Worm (Caenorhabditis elegans) whole organism, mixed stage, embryonic: Measurements from ENCODE around the gene irld-12.

ENCODE experiments used
- M03D4.4 ChIP-seq: sonication (generic microtip); optimal IDR thresholded peaks from 2 replicates; lab custom pipeline; 2017; ENCODE audit warnings: mild to moderate bottlenecking, missing genetic modification characterization, missing compliant biosample characterization
- bed-3 ChIP-seq: fragments of 200-800 bp; sonication (Bioruptor generic); optimal IDR thresholded peaks from 3 replicates; lab custom pipeline; 2018; ENCODE audit warnings: mild to moderate bottlenecking, missing genetic modification characterization, moderate library complexity, missing compliant biosample characterization
- ceh-39 ChIP-seq: fragments of 150-350 bp; optimal IDR thresholded peaks from 2 replicates; lab custom pipeline; 2014; ENCODE audit warnings: missing biosample characterization, missing genetic modification characterization
- ceh-43 ChIP-seq: fragments of 200-800 bp; sonication (Bioruptor generic); optimal IDR thresholded peaks from 2 replicates; lab custom pipeline; 2018; ENCODE audit warnings: mild to moderate bottlenecking, missing genetic modification characterization, moderate library complexity, missing compliant biosample characterization
- ceh-83 ChIP-seq: fragments of 200-800 bp; sonication (Bioruptor generic); optimal IDR thresholded peaks from 2 replicates; lab custom pipeline; 2018; ENCODE audit warnings: mild to moderate bottlenecking, missing genetic modification characterization, missing compliant biosample characterization
- ces-1 ChIP-seq: fragments of 150-350 bp; optimal IDR thresholded peaks from 2 replicates; lab custom pipeline; 2014; ENCODE audit warnings: missing biosample characterization, missing genetic modification reagents, missing genetic modification characterization
- cnd-1 ChIP-seq: fragments of 200-800 bp; sonication (Bioruptor generic); optimal IDR thresholded peaks from 2 replicates; lab custom pipeline; 2018; ENCODE audit warnings: mild to moderate bottlenecking, missing genetic modification characterization, missing compliant biosample characterization
- drap-1 ChIP-seq: fragments of 200-800 bp; sonication (Bioruptor generic); optimal IDR thresholded peaks from 3 replicates; lab custom pipeline; 2018; ENCODE audit warnings: mild to moderate bottlenecking, missing genetic modification characterization, missing compliant biosample characterization
- elt-1 ChIP-seq: sonication (generic microtip); optimal IDR thresholded peaks from 2 replicates; lab custom pipeline; 2017; ENCODE audit warnings: missing genetic modification characterization, mild to moderate bottlenecking, missing compliant biosample characterization, antibody characterized with exemption, moderate library complexity, borderline replicate concordance; ENCODE audit not compliant: insufficient read depth
- elt-3 ChIP-seq: fragments of 150-350 bp; optimal IDR thresholded peaks from 2 replicates; lab custom pipeline; 2014; ENCODE audit warnings: missing biosample characterization, missing genetic modification characterization
- flh-1 ChIP-seq: fragments of 200-800 bp; sonication (Bioruptor generic); optimal IDR thresholded peaks from 2 replicates; lab custom pipeline; 2018; ENCODE audit warnings: mild to moderate bottlenecking, missing genetic modification characterization, moderate library complexity, missing compliant biosample characterization
- ham-2 ChIP-seq: fragments of 200-800 bp; sonication (Bioruptor generic); optimal IDR thresholded peaks from 2 replicates; lab custom pipeline; 2018; ENCODE audit warnings: mild to moderate bottlenecking, missing genetic modification characterization, missing compliant biosample characterization
- hlh-1 ChIP-seq: fragments of 150-350 bp; optimal IDR thresholded peaks from 2 replicates; lab custom pipeline; 2014; ENCODE audit warnings: missing biosample characterization, missing genetic modification reagents, missing genetic modification characterization
- lin-13 ChIP-seq: fragments of 150-350 bp; optimal IDR thresholded peaks from 2 replicates; lab custom pipeline; 2014; ENCODE audit warnings: missing biosample characterization, missing genetic modification characterization
- lin-32 ChIP-seq: fragments of 200-800 bp; sonication (Bioruptor generic); optimal IDR thresholded peaks from 2 replicates; lab custom pipeline; 2018; ENCODE audit warnings: mild to moderate bottlenecking, missing genetic modification characterization, missing compliant biosample characterization
- lsy-2 ChIP-seq: fragments of 150-350 bp; optimal IDR thresholded peaks from 2 replicates; lab custom pipeline; 2014; ENCODE audit warnings: missing biosample characterization, missing genetic modification characterization
- mab-5 ChIP-seq: fragments of 150-350 bp; optimal IDR thresholded peaks from 2 replicates; lab custom pipeline; 2014; ENCODE audit warnings: missing biosample characterization, missing genetic modification characterization
- mep-1 ChIP-seq: fragments of 150-350 bp; optimal IDR thresholded peaks from 2 replicates; lab custom pipeline; 2017; ENCODE audit warnings: missing biosample characterization, missing genetic modification reagents, missing genetic modification characterization, inconsistent platforms
- mls-2 ChIP-seq: sonication (generic microtip); optimal IDR thresholded peaks from 2 replicates; lab custom pipeline; 2016; ENCODE audit warnings: mild to moderate bottlenecking, missing genetic modification characterization, moderate library complexity, missing compliant biosample characterization
- nhr-12 ChIP-seq: fragments of 150-350 bp; optimal IDR thresholded peaks from 2 replicates; lab custom pipeline; 2014; ENCODE audit warnings: missing biosample characterization, missing genetic modification characterization
- nhr-2 ChIP-seq: fragments of 150-350 bp; optimal IDR thresholded peaks from 2 replicates; lab custom pipeline; 2014; ENCODE audit warnings: missing biosample characterization, missing genetic modification characterization
- nhr-237 ChIP-seq: fragments of 150-350 bp; optimal IDR thresholded peaks from 2 replicates; lab custom pipeline; 2014; ENCODE audit warnings: missing biosample characterization, missing genetic modification characterization
- nhr-28 ChIP-seq: fragments of 150-350 bp; optimal IDR thresholded peaks from 2 replicates; lab custom pipeline; 2014; ENCODE audit warnings: missing biosample characterization, missing genetic modification characterization
- nhr-76 ChIP-seq: sonication (generic microtip); optimal IDR thresholded peaks from 2 replicates; lab custom pipeline; 2017; ENCODE audit warnings: missing biosample characterization, missing genetic modification characterization
- pha-4 ChIP-seq: fragments of 150-350 bp; optimal IDR thresholded peaks from 2 replicates; lab custom pipeline; 2018; ENCODE audit warnings: missing biosample characterization, missing genetic modification reagents, missing genetic modification characterization
- sem-2 ChIP-seq: fragments of 200-800 bp; sonication (Bioruptor generic); optimal IDR thresholded peaks from 2 replicates; lab custom pipeline; 2018; ENCODE audit warnings: mild to moderate bottlenecking, missing genetic modification characterization, missing compliant biosample characterization
- snpc-4 ChIP-seq: fragments of 150-350 bp; optimal IDR thresholded peaks from 2 replicates; lab custom pipeline; 2014; ENCODE audit warnings: missing biosample characterization, missing genetic modification characterization
- sptf-1 ChIP-seq: sonication (generic microtip); optimal IDR thresholded peaks from 2 replicates; lab custom pipeline; 2017; ENCODE audit warnings: mild to moderate bottlenecking, missing genetic modification characterization, moderate library complexity, missing compliant biosample characterization
- tbx-8 ChIP-seq: fragments of 200-800 bp; sonication (Bioruptor generic); optimal IDR thresholded peaks from 2 replicates; lab custom pipeline; 2018; ENCODE audit warnings: mild to moderate bottlenecking, missing genetic modification characterization, moderate library complexity, missing compliant biosample characterization
- unc-120 ChIP-seq: sonication (generic microtip); optimal IDR thresholded peaks from 2 replicates; lab custom pipeline; 2017; ENCODE audit warnings: missing genetic modification characterization, missing compliant biosample characterization; ENCODE audit not compliant: poor library complexity, severe bottlenecking
- unc-62 ChIP-seq: fragments of 150-350 bp; optimal IDR thresholded peaks from 2 replicates; lab custom pipeline; 2014; ENCODE audit warnings: missing biosample characterization, missing genetic modification reagents, missing genetic modification characterization
- zip-8 ChIP-seq: fragments of 150-350 bp; optimal IDR thresholded peaks from 2 replicates; lab custom pipeline; 2014; ENCODE audit warnings: missing biosample characterization, missing genetic modification characterization
- ztf-11 ChIP-seq: fragments of 150-350 bp; optimal IDR thresholded peaks from 2 replicates; lab custom pipeline; 2014; ENCODE audit warnings: missing biosample characterization, missing genetic modification characterization

The irld-12 gene

ce11 chrV:3010468-3010867 is 10.7 kb downstream of the irld-12 start, which contains the start of gene srw-136:
srw-136 (minus strand) TSS chrV:3010568.
- TF ChIP-seq bed-3 (GFP tag; lab: Kevin White, UChicago) (no peak), nhr-76 (tag; lab: Kevin White, UChicago) (no peak), ceh-43 (GFP tag; lab: Kevin White, UChicago) (no peak), drap-1 (GFP tag; lab: Kevin White, UChicago) (no peak), ceh-39 (tag; lab: Kevin White, UChicago) (no peak), cnd-1 (tag; lab: Kevin White, UChicago) (no peak), tbx-8 (GFP tag; lab: Kevin White, UChicago) (no peak), lin-13 (no peak), sem-2 (GFP tag; lab: Kevin White, UChicago) (no peak)

DNA sequence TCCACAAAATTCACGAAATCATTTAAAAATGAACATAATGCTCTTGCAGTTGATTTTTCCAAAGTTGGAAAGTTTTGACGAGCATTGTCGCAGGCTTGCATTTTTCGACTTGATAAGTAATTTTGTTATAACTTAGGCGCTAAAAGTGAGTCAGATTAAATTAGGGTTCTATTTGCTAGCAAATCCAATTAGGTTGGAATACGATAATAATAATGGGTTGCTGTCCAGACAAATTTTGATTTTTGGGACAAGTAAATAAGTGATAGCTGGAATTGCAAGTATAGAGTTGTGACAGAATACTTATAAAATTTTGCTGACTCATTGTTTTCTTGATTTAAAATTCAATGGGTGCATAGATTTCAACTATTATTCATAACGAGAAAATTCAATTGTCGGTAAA is 15.2 kb downstream of the irld-12 start, which contains the start of gene srw-112:
Gene srw-112 (minus strand): TSS at position 101 of the 400 bp plus-strand sequence.
- TF ChIP-seq nhr-28 (tag; lab: Kevin White, UChicago) (no peak), mls-2 (no peak), nhr-12 (no peak), mab-5 (tag; lab: Kevin White, UChicago) (no peak), drap-1 (GFP tag; lab: Kevin White, UChicago) (no peak), ceh-39 (tag; lab: Kevin White, UChicago) (no peak), nhr-237 (tag; lab: Kevin White, UChicago) (no peak), cnd-1 (tag; lab: Kevin White, UChicago) (no peak), ceh-43 (GFP tag; lab: Kevin White, UChicago) (no peak), zip-8 (tag; lab: Kevin White, UChicago) (no peak), lin-32 (no peak), nhr-2 (tag; lab: Kevin White, UChicago) (no peak), hlh-1 (tag; lab: Kevin White, UChicago) (no peak), bed-3 (GFP tag; lab: Kevin White, UChicago) (no peak)
- TF ChIP-seq, all 35 proteins: peak for 0

DNA sequence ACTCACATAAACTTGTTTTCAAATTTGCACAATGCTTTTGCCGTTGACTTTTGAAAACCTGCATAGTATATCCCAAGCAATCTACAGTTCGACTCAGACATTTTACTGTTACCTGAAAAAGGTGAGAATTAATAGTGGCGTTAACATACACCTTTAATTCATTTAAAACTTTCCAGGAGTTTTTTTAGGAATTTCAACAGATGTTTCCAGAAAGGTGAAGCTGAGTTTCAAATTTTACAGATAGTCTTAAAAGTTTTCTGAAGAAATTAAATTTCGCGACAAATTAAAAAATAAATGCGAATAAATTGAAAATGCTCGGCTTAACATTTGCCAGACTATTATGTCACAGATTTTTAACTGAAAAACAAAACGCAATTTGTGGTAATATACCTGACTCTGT is 21.5 kb downstream of the irld-12 start, which contains the start of gene srw-119:
Gene srw-119 (minus strand): TSS at position 101 of the 400 bp plus-strand sequence.
- TF ChIP-seq lin-13 (no peak), flh-1 (GFP tag; lab: Kevin White, UChicago) (no peak), zip-8 (tag; lab: Kevin White, UChicago) (no peak), hlh-1 (tag; lab: Kevin White, UChicago) (no peak), snpc-4 (tag; lab: Kevin White, UChicago) (no peak), mep-1 (no peak), sem-2 (GFP tag; lab: Kevin White, UChicago) (no peak), lin-32 (no peak), unc-120 (no peak), lsy-2 (no peak), mab-5 (tag; lab: Kevin White, UChicago) (no peak), elt-1 (tag; lab: Kevin White, UChicago) (no peak), elt-3 (no peak), unc-62 (GFP tag; lab: Kevin White, UChicago) (no peak), M03D4.4 (no peak), nhr-2 (tag; lab: Kevin White, UChicago) (no peak)
- TF ChIP-seq, all 35 proteins: peak for 0

DNA sequence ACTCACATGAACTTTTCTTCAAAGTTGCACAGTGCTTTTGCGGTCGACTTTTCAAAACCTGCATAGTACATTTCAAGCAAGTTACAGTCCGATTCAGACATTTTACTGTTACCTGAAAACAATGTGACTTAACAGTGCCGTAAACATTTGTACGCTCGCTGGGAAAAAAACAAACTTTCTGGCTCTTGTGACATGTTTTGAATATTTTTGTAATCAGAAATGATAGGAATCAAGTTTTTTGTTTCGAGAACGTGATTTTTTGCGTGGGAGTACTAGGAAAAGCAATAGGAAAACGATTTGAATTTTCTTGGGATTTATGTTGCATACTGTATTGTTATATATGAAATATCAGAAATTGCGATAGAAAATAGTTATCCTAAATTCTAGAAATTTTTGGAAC is 25.1 kb downstream of the irld-12 start, which contains the start of gene srw-120:
Gene srw-120 (minus strand): TSS at position 101 of the 400 bp plus-strand sequence.
- no peak for TF ChIP-seq nhr-237 (tag; lab: Kevin White, UChicago)
- TF ChIP-seq ces-1 (GFP tag; lab: Kevin White, UChicago): no peak
- no peak for TF ChIP-seq nhr-28 (tag; lab: Kevin White, UChicago)
- TF ChIP-seq bed-3 (GFP tag; lab: Kevin White, UChicago): no peak
- no peak for TF ChIP-seq drap-1 (GFP tag; lab: Kevin White, UChicago)
- TF ChIP-seq ham-2: no peak
- TF ChIP-seq mab-5 (tag; lab: Kevin White, UChicago): no peak
- no peak for TF ChIP-seq nhr-2 (tag; lab: Kevin White, UChicago)
- TF ChIP-seq ceh-83: no peak
- no peak for TF ChIP-seq ztf-11 (tag; lab: Kevin White, UChicago)
- no peak for TF ChIP-seq ceh-39 (tag; lab: Kevin White, UChicago)

DNA sequence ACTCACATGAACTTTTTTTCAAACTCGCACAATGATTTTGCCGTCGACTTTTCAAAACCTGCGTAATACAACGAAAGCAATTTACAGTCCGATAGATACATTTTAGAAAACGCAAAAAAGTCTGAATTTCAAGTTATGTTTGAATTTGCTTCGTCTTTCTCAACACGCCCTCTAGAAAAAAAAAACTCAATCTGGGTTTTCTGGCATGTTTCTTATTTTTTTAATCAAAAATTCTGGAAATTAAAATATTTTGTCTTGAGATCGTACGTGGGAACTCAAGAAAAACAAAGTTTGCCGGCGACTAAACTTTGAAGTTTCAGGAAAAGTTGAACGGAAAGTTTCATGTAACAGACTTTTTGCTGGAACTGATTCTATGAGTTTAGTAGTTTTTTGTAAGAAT is 27.4 kb downstream of the irld-12 start, which contains the start of gene srw-115:
Gene srw-115 (minus strand): TSS at position 101 of the 400 bp plus-strand sequence.
- TF ChIP-seq elt-1 (tag; lab: Kevin White, UChicago) (no peak), nhr-28 (tag; lab: Kevin White, UChicago) (no peak), mab-5 (tag; lab: Kevin White, UChicago) (no peak), ceh-43 (GFP tag; lab: Kevin White, UChicago) (no peak), zip-8 (tag; lab: Kevin White, UChicago) (no peak), bed-3 (GFP tag; lab: Kevin White, UChicago) (no peak), pha-4 (tag; lab: Kevin White, UChicago) (no peak), lin-13 (no peak), ceh-83 (no peak), nhr-2 (tag; lab: Kevin White, UChicago) (no peak), sptf-1 (tag; lab: Kevin White, UChicago) (no peak), ceh-39 (tag; lab: Kevin White, UChicago) (no peak), nhr-237 (tag; lab: Kevin White, UChicago) (no peak)
- TF ChIP-seq, all 35 proteins: peak for 0
